Worm (Caenorhabditis elegans) whole organism, L2 larva: ENCODE measurements around the gene sru-15.

Experiments
- aly-2 ChIP-seq: fragments of 150-350 bp; optimal IDR thresholded peaks from 2 replicates; lab custom pipeline; 2014; ENCODE audit warnings: missing biosample characterization, missing genetic modification characterization
- ama-1 ChIP-seq: fragments of 150-350 bp; optimal IDR thresholded peaks from 2 replicates; lab custom pipeline; 2018; ENCODE audit warnings: inconsistent platforms
- ceh-16 ChIP-seq: fragments of 150-350 bp; optimal IDR thresholded peaks from 2 replicates; lab custom pipeline; 2014; ENCODE audit warnings: missing biosample characterization, missing genetic modification characterization
- lin-11 ChIP-seq: fragments of 150-350 bp; sonication (generic microtip); optimal IDR thresholded peaks from 2 replicates; lab custom pipeline; 2014; ENCODE audit warnings: missing biosample characterization, missing genetic modification characterization, inconsistent platforms, mixed read lengths
- lin-13 ChIP-seq: fragments of 150-350 bp; optimal IDR thresholded peaks from 2 replicates; lab custom pipeline; 2014; ENCODE audit warnings: missing biosample characterization, missing genetic modification reagents, missing genetic modification characterization
- lin-39 ChIP-seq: fragments of 150-350 bp; optimal IDR thresholded peaks from 2 replicates; lab custom pipeline; 2014; ENCODE audit warnings: missing biosample characterization, missing genetic modification reagents, missing genetic modification characterization
- mab-5 ChIP-seq: fragments of 150-350 bp; optimal IDR thresholded peaks from 2 replicates; lab custom pipeline; 2014; ENCODE audit warnings: missing biosample characterization, missing genetic modification characterization
- nhr-11 ChIP-seq: fragments of 150-350 bp; optimal IDR thresholded peaks from 2 replicates; lab custom pipeline; 2014; ENCODE audit warnings: missing biosample characterization, missing genetic modification characterization
- nhr-12 ChIP-seq: fragments of 150-350 bp; optimal IDR thresholded peaks from 2 replicates; lab custom pipeline; 2014; ENCODE audit warnings: missing biosample characterization, missing genetic modification characterization
- nhr-23 ChIP-seq: fragments of 150-350 bp; optimal IDR thresholded peaks from 2 replicates; lab custom pipeline; 2014; ENCODE audit warnings: missing biosample characterization, missing genetic modification reagents, missing genetic modification characterization
- nhr-237 ChIP-seq: fragments of 150-350 bp; optimal IDR thresholded peaks from 2 replicates; lab custom pipeline; 2014; ENCODE audit warnings: missing biosample characterization, missing genetic modification characterization
- skn-1 ChIP-seq: sonication (generic microtip); optimal IDR thresholded peaks from 2 replicates; lab custom pipeline; 2017; ENCODE audit warnings: missing biosample characterization, missing genetic modification characterization
- snpc-4 ChIP-seq: fragments of 150-350 bp; optimal IDR thresholded peaks from 2 replicates; lab custom pipeline; 2014; ENCODE audit warnings: missing biosample characterization, missing genetic modification characterization
- ztf-1 ChIP-seq: fragments of 200-800 bp; sonication (Bioruptor generic); conservative IDR thresholded peaks from 2 replicates; pipeline ENCODE4 v1.3.6; 2022; ENCODE audit warnings: missing genetic modification characterization, missing compliant biosample characterization

- TF ChIP-seq ceh-16 (tag; lab: Kevin White, UChicago) (no peak), nhr-237 (tag; lab: Kevin White, UChicago) (no peak), lin-11 (no peak), lin-39 (tag; lab: Kevin White, UChicago) (no peak), ztf-1 (no peak), ama-1 (lab: Kevin White, UChicago) (no peak), snpc-4 (tag; lab: Kevin White, UChicago) (no peak), lin-13 (peak; percentile 11), nhr-12 (tag; lab: Kevin White, UChicago) (no peak), mab-5 (tag; lab: Kevin White, UChicago) (no peak), aly-2 (tag; lab: Kevin White, UChicago) (no peak), nhr-11 (no peak), nhr-23 (no peak), skn-1 (no peak)
These were observed 15.8 kb upstream of the sru-15 start, which contains the start of the genes C30H6.9 and dlat-2 for ce11 chrIV:17380061-17380680.
